Fruit fly (Drosophila melanogaster): Measurements from ENCODE around the gene Arglu1.

Gene Arglu1

dm6 chr2L:9947265-9947664 lies 9.3 kb upstream of the Arglu1 start, which contains the start of gene CG5853:
Gene CG5853, minus strand, starts transcription at chr2L:9947648.
- peak; percentile 79 for TF ChIP-seq cic (GFP tag; optimal IDR thresholded peaks at IDR 0.05)
- TF ChIP-seq CG33017 (tag; optimal IDR thresholded peaks at IDR 0.05) = peak; percentile 27
- peak; percentile 78 for TF ChIP-seq CG12768 (GFP tag; optimal IDR thresholded peaks at IDR 0.05)
- no peak for TF ChIP-seq CG7045 (GFP tag; optimal IDR thresholded peaks at IDR 0.05)
- TF ChIP-seq bab1 (GFP tag; optimal IDR thresholded peaks at IDR 0.05) = peak; percentile 62
- TF ChIP-seq CG11617 (GFP tag; optimal IDR thresholded peaks at IDR 0.05) = no peak
- peak; percentile 37 for TF ChIP-seq ovo (GFP tag; optimal IDR thresholded peaks at IDR 0.05)
- peak; percentile 79 for TF ChIP-seq Mnt (GFP tag; optimal IDR thresholded peaks at IDR 0.05)
- TF ChIP-seq Hr96 (GFP tag; optimal IDR thresholded peaks at IDR 0.05) = peak; percentile 46
- TF ChIP-seq tj (GFP tag; optimal IDR thresholded peaks at IDR 0.05) = peak; percentile 25
- TF ChIP-seq CG1620 (GFP tag; optimal IDR thresholded peaks at IDR 0.05) = no peak
- no peak for TF ChIP-seq CG5204 (GFP tag; optimal IDR thresholded peaks at IDR 0.05)
- TF ChIP-seq CG7101 (tag; optimal IDR thresholded peaks at IDR 0.05) = peak; percentile 26
- TF ChIP-seq toe (GFP tag; optimal IDR thresholded peaks at IDR 0.05) = peak; percentile 18
- no peak for TF ChIP-seq kay (GFP tag; ENCODE audit: borderline replicate concordance)
- TF ChIP-seq Crg-1 (GFP tag; optimal IDR thresholded peaks at IDR 0.05) = no peak
- TF ChIP-seq pad (GFP tag; optimal IDR thresholded peaks at IDR 0.05) = peak; percentile 33
- no peak for TF ChIP-seq cnc (optimal IDR thresholded peaks at IDR 0.05)
- peak; percentile 25 for TF ChIP-seq Clk (GFP tag; optimal IDR thresholded peaks at IDR 0.05)
- TF ChIP-seq CG14711 (tag; optimal IDR thresholded peaks at IDR 0.05) = peak; percentile 11

- TF ChIP-seq kay (GFP tag; ENCODE audit: borderline replicate concordance) = no peak
- no peak for TF ChIP-seq CG5204 (GFP tag; optimal IDR thresholded peaks at IDR 0.05)
- TF ChIP-seq cic (GFP tag; optimal IDR thresholded peaks at IDR 0.05) = no peak
- no peak for TF ChIP-seq Hr96 (GFP tag; optimal IDR thresholded peaks at IDR 0.05)
- TF ChIP-seq tj (GFP tag; optimal IDR thresholded peaks at IDR 0.05) = no peak
- TF ChIP-seq bab1 (GFP tag; optimal IDR thresholded peaks at IDR 0.05) = no peak
- no peak for TF ChIP-seq CG12768 (GFP tag; optimal IDR thresholded peaks at IDR 0.05)
- TF ChIP-seq ovo (GFP tag; optimal IDR thresholded peaks at IDR 0.05) = no peak
- no peak for TF ChIP-seq Mnt (GFP tag; optimal IDR thresholded peaks at IDR 0.05)
- TF ChIP-seq Clk (GFP tag; optimal IDR thresholded peaks at IDR 0.05) = no peak
- no peak for TF ChIP-seq CG1620 (GFP tag; optimal IDR thresholded peaks at IDR 0.05)
- TF ChIP-seq CG14711 (tag; optimal IDR thresholded peaks at IDR 0.05) = no peak
- TF ChIP-seq CG7045 (GFP tag; optimal IDR thresholded peaks at IDR 0.05) = no peak
- TF ChIP-seq CG33017 (tag; optimal IDR thresholded peaks at IDR 0.05) = no peak
- TF ChIP-seq pad (GFP tag; optimal IDR thresholded peaks at IDR 0.05) = no peak
- TF ChIP-seq CG11617 (GFP tag; optimal IDR thresholded peaks at IDR 0.05) = no peak
- no peak for TF ChIP-seq CG7101 (tag; optimal IDR thresholded peaks at IDR 0.05)
- TF ChIP-seq toe (GFP tag; optimal IDR thresholded peaks at IDR 0.05) = no peak
- TF ChIP-seq Crg-1 (GFP tag; optimal IDR thresholded peaks at IDR 0.05) = no peak
These were observed 8.1 kb upstream of the Arglu1 start for dm6 chr2L:9946051-9946450.

dm6 chr2L:9945086-9945485 lies 7.2 kb upstream of the Arglu1 start:
- no peak for TF ChIP-seq toe (GFP tag; optimal IDR thresholded peaks at IDR 0.05)
- no peak for TF ChIP-seq CG14711 (tag; optimal IDR thresholded peaks at IDR 0.05)
- no peak for TF ChIP-seq CG11617 (GFP tag; optimal IDR thresholded peaks at IDR 0.05)
- no peak for TF ChIP-seq tj (GFP tag; optimal IDR thresholded peaks at IDR 0.05)
- TF ChIP-seq kay (GFP tag; ENCODE audit: borderline replicate concordance) = no peak
- no peak for TF ChIP-seq pad (GFP tag; optimal IDR thresholded peaks at IDR 0.05)

- TF ChIP-seq CG1620 (GFP tag; optimal IDR thresholded peaks at IDR 0.05) (no peak), cnc (optimal IDR thresholded peaks at IDR 0.05) (no peak), cic (GFP tag; optimal IDR thresholded peaks at IDR 0.05) (peak; percentile 97), CG7045 (GFP tag; optimal IDR thresholded peaks at IDR 0.05) (peak; percentile 6), CG11617 (GFP tag; optimal IDR thresholded peaks at IDR 0.05) (peak; percentile 25), CG33017 (tag; optimal IDR thresholded peaks at IDR 0.05) (peak; percentile 61), pad (GFP tag; optimal IDR thresholded peaks at IDR 0.05) (no peak), Crg-1 (GFP tag; optimal IDR thresholded peaks at IDR 0.05) (peak; percentile 16), CG5204 (GFP tag; optimal IDR thresholded peaks at IDR 0.05) (no peak), toe (GFP tag; optimal IDR thresholded peaks at IDR 0.05) (no peak), ovo (GFP tag; optimal IDR thresholded peaks at IDR 0.05) (no peak), bab1 (GFP tag; optimal IDR thresholded peaks at IDR 0.05) (no peak), kay (GFP tag; ENCODE audit: borderline replicate concordance) (no peak), CG14711 (tag; optimal IDR thresholded peaks at IDR 0.05) (no peak), tj (GFP tag; optimal IDR thresholded peaks at IDR 0.05) (no peak), CG12768 (GFP tag; optimal IDR thresholded peaks at IDR 0.05) (peak; percentile 53), Hr96 (GFP tag; optimal IDR thresholded peaks at IDR 0.05) (no peak), CG7101 (tag; optimal IDR thresholded peaks at IDR 0.05) (peak; percentile 64), Clk (GFP tag; optimal IDR thresholded peaks at IDR 0.05) (no peak), Mnt (GFP tag; optimal IDR thresholded peaks at IDR 0.05) (peak; percentile 25)
These were observed 5.6 kb upstream of the Arglu1 start for dm6 chr2L:9943521-9943920.

dm6 chr2L:9938631-9939256 lies 810 bp upstream of the Arglu1 start, which contains the start of the genes Datp and CG4619:
Gene Datp, minus strand, starts transcription at chr2L:9938790.
Gene CG4619, plus strand, starts transcription at chr2L:9938863.
- TF ChIP-seq Mnt (GFP tag; optimal IDR thresholded peaks at IDR 0.05) (peak; percentile 84), cnc (optimal IDR thresholded peaks at IDR 0.05) (no peak), bab1 (GFP tag; optimal IDR thresholded peaks at IDR 0.05) (peak; percentile 47), Crg-1 (GFP tag; optimal IDR thresholded peaks at IDR 0.05) (peak; percentile 84), CG7101 (tag; optimal IDR thresholded peaks at IDR 0.05) (peak; percentile 82), Clk (GFP tag; optimal IDR thresholded peaks at IDR 0.05) (no peak), CG7045 (GFP tag; optimal IDR thresholded peaks at IDR 0.05) (peak; percentile 13), CG12768 (GFP tag; optimal IDR thresholded peaks at IDR 0.05) (peak; percentile 64), CG14711 (tag; optimal IDR thresholded peaks at IDR 0.05) (peak; percentile 67), CG33017 (tag; optimal IDR thresholded peaks at IDR 0.05) (peak; percentile 32), CG1620 (GFP tag; optimal IDR thresholded peaks at IDR 0.05) (peak; percentile 83), CG11617 (GFP tag; optimal IDR thresholded peaks at IDR 0.05) (peak; percentile 45), cic (GFP tag; optimal IDR thresholded peaks at IDR 0.05) (peak; percentile 39), tj (GFP tag; optimal IDR thresholded peaks at IDR 0.05) (no peak), Hr96 (GFP tag; optimal IDR thresholded peaks at IDR 0.05) (peak; percentile 66), kay (GFP tag; ENCODE audit: borderline replicate concordance) (no peak), toe (GFP tag; optimal IDR thresholded peaks at IDR 0.05) (peak; percentile 59), ovo (GFP tag; optimal IDR thresholded peaks at IDR 0.05) (peak; percentile 39), CG5204 (GFP tag; optimal IDR thresholded peaks at IDR 0.05) (no peak), pad (GFP tag; optimal IDR thresholded peaks at IDR 0.05) (peak; percentile 77)

Measured in whole organism, adult.